Worm (Caenorhabditis elegans) whole organism, young adult: ENCODE data around the gene F21H12.3.

Experiments
- B0019.2 ChIP-seq: fragments of 200-800 bp; sonication (Bioruptor generic); conservative IDR thresholded peaks from 2 replicates; pipeline ENCODE4 v1.3.6; 2022; ENCODE audit warnings: missing genetic modification reagents, missing genetic modification characterization, missing compliant biosample characterization
- F49E8.2 ChIP-seq: sonication (generic microtip); optimal IDR thresholded peaks from 3 replicates; lab custom pipeline; 2017; ENCODE audit warnings: missing genetic modification characterization, mild to moderate bottlenecking, missing compliant biosample characterization, antibody characterized with exemption, moderate library complexity; ENCODE audit not compliant: insufficient read depth
- F52B5.7 ChIP-seq: sonication (generic microtip); optimal IDR thresholded peaks from 2 replicates; lab custom pipeline; 2016; ENCODE audit warnings: mild to moderate bottlenecking, missing genetic modification characterization, missing compliant biosample characterization
- F57C9.4 ChIP-seq: sonication (generic microtip); optimal IDR thresholded peaks from 2 replicates; lab custom pipeline; 2017; ENCODE audit warnings: mild to moderate bottlenecking, missing genetic modification characterization, missing compliant biosample characterization
- Y53F4B.3 ChIP-seq: fragments of 200-800 bp; sonication (Bioruptor generic); IDR thresholded peaks from 2 replicates; pipeline ENCODE4 v1.3.6; 2022; ENCODE audit warnings: missing genetic modification reagents, missing genetic modification characterization, missing compliant biosample characterization
- Y56A3A.18 ChIP-seq: fragments of 200-800 bp; sonication (Bioruptor generic); IDR thresholded peaks from 2 replicates; pipeline ENCODE4 v1.3.6; 2022; ENCODE audit warnings: missing genetic modification reagents, missing genetic modification characterization, missing compliant biosample characterization
- Y79H2A.3 ChIP-seq: fragments of 200-800 bp; sonication (Bioruptor generic); conservative IDR thresholded peaks from 2 replicates; pipeline ENCODE4 v1.3.6; 2022; ENCODE audit warnings: missing genetic modification reagents, missing genetic modification characterization, missing compliant biosample characterization
- Y95B8A.8 ChIP-seq: fragments of 200-800 bp; sonication (Bioruptor generic); IDR thresholded peaks from 2 replicates; pipeline ENCODE4 v1.3.6; 2022; ENCODE audit warnings: missing genetic modification reagents, missing genetic modification characterization, missing compliant biosample characterization
- akir-1 ChIP-seq: fragments of 200-800 bp; sonication (Bioruptor generic); optimal IDR thresholded peaks from 2 replicates; lab custom pipeline; 2018; ENCODE audit warnings: mild to moderate bottlenecking, missing genetic modification characterization, moderate library complexity, missing compliant biosample characterization
- attf-5 ChIP-seq: fragments of 200-800 bp; sonication (Bioruptor generic); optimal IDR thresholded peaks from 2 replicates; lab custom pipeline; 2018; ENCODE audit warnings: mild to moderate bottlenecking, missing genetic modification characterization, missing compliant biosample characterization
- bed-2 ChIP-seq: fragments of 200-800 bp; sonication (Bioruptor generic); IDR thresholded peaks from 2 replicates; pipeline ENCODE4 v1.3.6; 2022; ENCODE audit warnings: missing genetic modification reagents, missing genetic modification characterization, missing compliant biosample characterization
- ccch-3 ChIP-seq: fragments of 200-800 bp; sonication (Bioruptor generic); optimal IDR thresholded peaks from 2 replicates; lab custom pipeline; 2018; ENCODE audit warnings: mild to moderate bottlenecking, missing genetic modification characterization, missing compliant biosample characterization
- cebp-1 ChIP-seq, 2 experiments: fragments of 200-800 bp in 1 of 2; sonication (Bioruptor generic) in 1 of 2; sonication (generic microtip) in 1 of 2; IDR thresholded peaks in 1 of 2; optimal IDR thresholded peaks in 1 of 2; 2 replicates each; pipeline versions ENCODE4 v1.3.6 to Lab custom; 2017 to 2022; ENCODE audit warnings: missing compliant biosample characterization in 2 of 2, missing genetic modification characterization in 2 of 2, mild to moderate bottlenecking in 1 of 2, missing genetic modification reagents in 1 of 2, moderate library complexity in 1 of 2
- ceh-79 ChIP-seq: sonication (generic microtip); optimal IDR thresholded peaks from 2 replicates; lab custom pipeline; 2017; ENCODE audit warnings: mild to moderate bottlenecking, missing genetic modification characterization, missing compliant biosample characterization
- chd-7 ChIP-seq: sonication (generic microtip); optimal IDR thresholded peaks from 2 replicates; lab custom pipeline; 2016; ENCODE audit warnings: mild to moderate bottlenecking, missing genetic modification characterization, moderate library complexity, missing compliant biosample characterization
- dox-1 ChIP-seq: fragments of 200-800 bp; sonication (Bioruptor generic); IDR thresholded peaks from 2 replicates; pipeline ENCODE4 v1.3.6; 2022; ENCODE audit warnings: missing genetic modification reagents, missing genetic modification characterization, missing compliant biosample characterization
- egl-18 ChIP-seq: fragments of 200-800 bp; sonication (Bioruptor generic); IDR thresholded peaks from 2 replicates; pipeline ENCODE4 v1.3.6; 2022; ENCODE audit warnings: missing genetic modification reagents, missing genetic modification characterization, missing compliant biosample characterization
- lin-35 ChIP-seq, 3 experiments: fragments of 150-350 bp in 2 of 3; sonication (generic microtip) in 1 of 3; optimal IDR thresholded peaks; 2 replicates each; lab custom pipeline; 2014 to 2018; ENCODE audit warnings: missing biosample characterization in 3 of 3, missing genetic modification characterization in 3 of 3, missing genetic modification reagents in 3 of 3
- lin-54 ChIP-seq: fragments of 200-800 bp; sonication (Bioruptor generic); optimal IDR thresholded peaks from 2 replicates; lab custom pipeline; 2018; ENCODE audit warnings: mild to moderate bottlenecking, missing genetic modification characterization, missing compliant biosample characterization
- lir-1 ChIP-seq: fragments of 200-800 bp; sonication (Bioruptor generic); conservative IDR thresholded peaks from 2 replicates; pipeline ENCODE4 v1.3.6; 2022; ENCODE audit warnings: missing genetic modification reagents, missing genetic modification characterization, missing compliant biosample characterization
- madf-10 ChIP-seq: sonication (generic microtip); optimal IDR thresholded peaks from 2 replicates; lab custom pipeline; 2016; ENCODE audit warnings: mild to moderate bottlenecking, missing genetic modification characterization, missing compliant biosample characterization
- madf-3 ChIP-seq: fragments of 200-800 bp; sonication (Bioruptor generic); IDR thresholded peaks from 2 replicates; pipeline ENCODE4 v1.3.6; 2022; ENCODE audit warnings: missing genetic modification reagents, missing genetic modification characterization, missing compliant biosample characterization
- madf-6 ChIP-seq: fragments of 200-800 bp; sonication (Bioruptor generic); IDR thresholded peaks from 2 replicates; pipeline ENCODE4 v1.3.6; 2022; ENCODE audit warnings: missing genetic modification reagents, missing genetic modification characterization, missing compliant biosample characterization
- mcd-1 ChIP-seq: fragments of 200-800 bp; sonication (Bioruptor generic); IDR thresholded peaks from 2 replicates; pipeline ENCODE4 v1.3.6; 2022; ENCODE audit warnings: missing genetic modification reagents, missing genetic modification characterization, missing compliant biosample characterization
- nfya-1 ChIP-seq: sonication (generic microtip); optimal IDR thresholded peaks from 2 replicates; lab custom pipeline; 2017; ENCODE audit warnings: antibody characterized with exemption, missing compliant biosample characterization, missing genetic modification characterization, borderline replicate concordance; ENCODE audit not compliant: insufficient read depth
- nfya-2 ChIP-seq: fragments of 200-800 bp; sonication (Bioruptor generic); IDR thresholded peaks from 2 replicates; pipeline ENCODE4 v1.3.6; 2022; ENCODE audit warnings: missing genetic modification reagents, missing genetic modification characterization, missing compliant biosample characterization
- nfyb-1 ChIP-seq: fragments of 200-800 bp; sonication (Bioruptor generic); IDR thresholded peaks from 2 replicates; pipeline ENCODE4 v1.3.6; 2022; ENCODE audit warnings: missing genetic modification reagents, missing genetic modification characterization, missing compliant biosample characterization
- nhr-27 ChIP-seq: fragments of 200-800 bp; sonication (Bioruptor generic); optimal IDR thresholded peaks from 2 replicates; lab custom pipeline; 2018; ENCODE audit warnings: mild to moderate bottlenecking, missing genetic modification characterization, moderate library complexity, missing compliant biosample characterization
- nhr-80 ChIP-seq: sonication (generic microtip); optimal IDR thresholded peaks from 2 replicates; lab custom pipeline; 2016; ENCODE audit warnings: missing genetic modification characterization, missing compliant biosample characterization
- rec-8 ChIP-seq, 2 experiments: sonication (generic microtip); optimal IDR thresholded peaks; 2 replicates each; lab custom pipeline; 2016; ENCODE audit warnings: mild to moderate bottlenecking in 2 of 2, missing genetic modification characterization in 2 of 2, missing genetic modification reagents in 2 of 2, missing genotype in 2 of 2, missing biosample characterization in 1 of 2, missing compliant biosample characterization in 1 of 2, moderate library complexity in 1 of 2
- snpc-3.4 ChIP-seq: sonication (generic microtip); optimal IDR thresholded peaks from 2 replicates; lab custom pipeline; 2017; ENCODE audit warnings: missing genetic modification characterization, mild to moderate bottlenecking, missing compliant biosample characterization, antibody characterized with exemption, moderate library complexity, missing genotype, missing genetic modification reagents
- tbp1 ChIP-seq: fragments of 200-800 bp; sonication (Bioruptor generic); optimal IDR thresholded peaks from 2 replicates; lab custom pipeline; 2018; ENCODE audit warnings: mild to moderate bottlenecking, missing genetic modification characterization, missing compliant biosample characterization
- tlf-1 ChIP-seq: fragments of 200-800 bp; sonication (Bioruptor generic); optimal IDR thresholded peaks from 2 replicates; lab custom pipeline; 2018; ENCODE audit warnings: mild to moderate bottlenecking, missing genetic modification characterization, missing compliant biosample characterization
- zim-3 ChIP-seq: sonication (generic microtip); optimal IDR thresholded peaks from 2 replicates; lab custom pipeline; 2017; ENCODE audit warnings: mild to moderate bottlenecking, missing genetic modification characterization, moderate library complexity, missing compliant biosample characterization
- ztf-26 ChIP-seq: sonication (generic microtip); optimal IDR thresholded peaks from 2 replicates; lab custom pipeline; 2017; ENCODE audit warnings: missing genetic modification characterization, missing compliant biosample characterization
- ztf-6 ChIP-seq: fragments of 200-800 bp; sonication (Bioruptor generic); IDR thresholded peaks from 2 replicates; pipeline ENCODE4 v1.3.6; 2022; ENCODE audit warnings: missing genetic modification reagents, missing genetic modification characterization, missing compliant biosample characterization

Gene F21H12.3

DNA sequence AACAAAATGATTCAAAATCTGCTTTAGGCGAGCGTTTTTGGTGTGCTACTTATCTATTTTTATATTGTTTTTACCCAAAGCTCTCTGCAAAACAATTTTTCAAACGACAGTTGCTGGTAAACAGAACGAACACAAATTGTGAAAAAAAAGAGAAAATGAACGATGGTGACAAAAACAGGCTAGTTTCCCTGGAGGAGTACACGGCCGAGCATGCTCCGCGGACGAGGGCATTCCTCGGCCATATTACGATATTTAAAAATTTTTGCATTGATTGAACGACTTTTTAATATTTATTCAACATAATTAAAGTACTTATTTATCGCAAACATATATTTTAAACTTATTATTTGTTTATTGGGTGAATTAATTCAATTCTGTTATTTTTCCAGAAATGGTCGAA lies 14.7 kb downstream of the F21H12.3 start, which contains the start of the genes tpp-2 and rbbp-5 (continued):
- TF ChIP-seq madf-6 (GFP tag; lab: Robert Waterston, UW) (peak; percentile 43; the same call in 1 of the 2 replicates), nfya-1 (tag; lab: Kevin White, UChicago) (no peak), B0019.2 (GFP tag; lab: Robert Waterston, UW) (no peak), ztf-26 (tag; lab: Kevin White, UChicago) (no peak), lin-35 (GFP tag; optimal IDR thresholded peaks at IDR 0.05; lab: Kevin White, UChicago) (no peak), Y95B8A.8 (GFP tag; lab: Robert Waterston, UW) (no peak), zim-3 (no peak), F52B5.7 (tag; lab: Kevin White, UChicago) (no peak), nfya-2 (GFP tag; lab: Robert Waterston, UW) (no peak), snpc-3.4 (tag; lab: Kevin White, UChicago) (peak; percentile 18), F49E8.2 (tag; lab: Kevin White, UChicago) (no peak), akir-1 (GFP tag; lab: Kevin White, UChicago) (no peak), mcd-1 (GFP tag; lab: Robert Waterston, UW) (no peak; the same call in 1 of the 2 replicates), egl-18 (GFP tag; lab: Robert Waterston, UW) (no peak), nhr-80 (tag; lab: Kevin White, UChicago) (no peak), tbp1 (no peak), bed-2 (0 out of 2 replicates have a peak, but pooled peaks have one; percentile 15), nhr-27 (tag; lab: Kevin White, UChicago) (no peak), tlf-1 (GFP tag; lab: Kevin White, UChicago) (no peak), ccch-3 (peak; percentile 4), Y56A3A.18 (GFP tag; lab: Robert Waterston, UW) (no peak), ceh-79 (tag; lab: Kevin White, UChicago) (no peak), Y53F4B.3 (GFP tag; lab: Robert Waterston, UW) (no peak), attf-5 (peak; percentile 38), ztf-6 (GFP tag; lab: Robert Waterston, UW) (no peak), lin-54 (GFP tag; lab: Kevin White, UChicago) (no peak), Y79H2A.3 (GFP tag; lab: Robert Waterston, UW) (no peak), dox-1 (GFP tag; lab: Robert Waterston, UW) (peak; percentile 70; the same call in 1 of the 2 replicates), chd-7 (tag; lab: Kevin White, UChicago) (no peak), cebp-1 (GFP tag; IDR thresholded peaks at IDR 0.05; lab: Robert Waterston, UW) (no peak), cebp-1 (tag; optimal IDR thresholded peaks at IDR 0.05; lab: Kevin White, UChicago) (no peak), lir-1 (GFP tag; lab: Robert Waterston, UW) (no peak)

DNA sequence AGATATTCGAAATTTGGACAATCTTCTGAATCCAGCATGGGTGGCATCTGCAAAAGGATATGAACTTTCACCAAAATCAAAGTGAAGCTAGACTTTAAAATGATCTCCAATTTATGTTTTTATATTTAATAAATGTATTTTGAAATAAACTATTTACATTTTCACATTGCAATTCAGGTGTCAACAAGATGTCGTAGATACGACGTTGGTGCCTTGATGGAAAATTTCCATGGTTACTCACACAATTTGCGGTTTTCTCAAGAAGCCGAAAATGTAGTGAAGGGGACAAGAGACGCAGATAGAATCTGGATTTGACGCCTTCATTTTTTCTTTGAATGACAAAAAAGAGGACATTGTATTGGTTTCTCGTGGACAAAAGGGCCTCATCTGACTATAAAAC lies 16.8 kb downstream of the F21H12.3 start, which contains the start of gene rgs-3:
Gene rgs-3, plus strand, starts transcription at position 301 of the 400 bp plus-strand sequence.
- no peak for TF ChIP-seq rec-8 (tag; optimal IDR thresholded peaks at IDR 0.05; lab: Kevin White, UChicago)
- TF ChIP-seq cebp-1 (GFP tag; IDR thresholded peaks at IDR 0.05; lab: Robert Waterston, UW): no peak
- TF ChIP-seq cebp-1 (tag; optimal IDR thresholded peaks at IDR 0.05; lab: Kevin White, UChicago): no peak
- TF ChIP-seq madf-3 (GFP tag; lab: Robert Waterston, UW): no peak
- TF ChIP-seq madf-10 (tag; lab: Kevin White, UChicago): no peak

DNA sequence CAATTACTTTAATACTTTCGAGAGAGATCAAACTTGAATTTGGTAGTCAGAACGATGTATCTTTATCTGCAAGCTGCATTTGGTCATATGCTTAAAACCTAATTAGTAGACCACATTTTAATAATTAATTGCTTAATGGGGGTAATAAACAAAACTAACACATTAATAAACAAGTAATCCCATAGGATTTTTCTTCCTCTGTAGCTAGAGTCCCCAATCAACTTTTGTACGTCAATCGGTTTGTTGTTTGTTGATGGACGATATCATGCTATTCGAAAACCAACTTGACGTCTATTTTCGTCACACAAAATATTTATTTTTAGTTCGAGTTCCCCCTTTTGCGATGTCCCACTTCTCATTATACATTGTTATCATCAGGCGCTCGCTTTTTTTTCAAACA lies 18.8 kb downstream of the F21H12.3 start:
- TF ChIP-seq F57C9.4 (tag; lab: Kevin White, UChicago) (no peak), nfyb-1 (GFP tag; lab: Robert Waterston, UW) (no peak)
- TF ChIP-seq, all 124 proteins: peak for 0
